Worm (Caenorhabditis elegans): ENCODE results near the gene nmt-1.

Gene nmt-1

DNA sequence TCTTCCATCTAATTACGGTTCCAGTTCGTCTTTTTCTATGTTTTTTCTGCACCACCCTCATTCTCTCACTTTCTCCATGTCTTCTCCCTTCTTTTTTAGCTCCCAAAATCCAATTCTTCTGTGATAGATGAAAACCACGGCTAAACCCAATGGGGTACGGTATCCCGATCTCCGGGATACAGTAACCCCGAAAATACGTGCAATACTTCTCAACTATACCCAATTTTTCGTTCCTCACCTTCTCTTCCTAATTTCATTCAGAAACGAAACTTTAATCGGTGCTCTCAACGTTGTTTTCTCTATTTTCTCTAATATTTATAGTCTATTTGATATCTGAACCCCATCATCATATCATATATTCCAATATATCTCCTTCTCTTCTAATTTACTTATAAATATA, 7.5 kb upstream of the nmt-1 start (continued):
- TF ChIP-seq T26A8.4 (GFP tag; IDR thresholded peaks at IDR 0.05), result 0 out of 2 replicates have a peak, but pooled peaks have one; percentile 52

DNA sequence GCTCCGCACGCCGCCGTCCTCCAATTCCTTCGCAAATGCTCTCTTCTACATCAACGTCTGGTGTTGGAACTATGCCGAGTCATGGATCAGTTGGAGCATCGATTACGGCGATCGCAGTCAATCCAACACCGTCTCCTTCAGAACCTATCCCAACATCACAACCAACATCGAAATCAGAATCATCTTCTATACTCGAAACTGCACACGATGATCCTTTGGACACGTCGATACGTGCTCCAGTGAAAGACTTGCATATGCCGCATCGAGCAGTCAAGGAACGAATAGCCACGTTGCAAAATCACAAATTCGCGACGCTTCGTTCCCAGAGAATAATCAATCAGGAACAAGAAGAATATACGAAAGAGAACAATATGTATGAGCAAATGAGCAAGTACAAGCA, 4.9 kb upstream of the nmt-1 start:
- TF ChIP-seq unc-62 (GFP tag; optimal IDR thresholded peaks at IDR 0.05 in 1 of 2) (peak in 1 of 2 experiments; percentile 71), unc-62 (tag; optimal IDR thresholded peaks at IDR 0.05) (no peak), lsy-2 (tag; optimal IDR thresholded peaks at IDR 0.05) (no peak)

DNA sequence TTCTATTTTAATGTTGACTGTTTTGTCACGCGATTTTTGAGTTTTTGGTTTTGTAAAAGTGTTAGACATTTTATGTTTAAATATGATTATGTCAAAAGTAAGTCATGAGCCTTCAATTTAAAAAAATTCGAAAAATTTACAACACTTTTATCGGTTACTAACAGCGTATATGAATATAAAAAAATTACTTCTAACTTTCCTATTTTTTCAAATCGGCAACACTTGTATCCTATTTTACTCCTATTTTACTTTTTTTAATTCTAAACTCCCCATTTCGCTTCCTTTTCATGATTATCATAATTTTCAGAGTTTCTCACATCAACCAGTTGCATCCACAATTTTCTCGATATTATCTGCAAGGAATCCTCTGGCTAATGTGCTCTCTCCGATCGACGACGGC, 2.2 kb upstream of the nmt-1 start, which contains the start of gene kin-18:
Gene kin-18, plus strand, starts transcription at position 301 of the 400 bp plus-strand sequence.
- TF ChIP-seq aha-1 (tag), result peak; percentile 21
- no peak for TF ChIP-seq F37D6.2 (tag; optimal IDR thresholded peaks at IDR 0.05)
- no peak for TF ChIP-seq hmg-1.1 (GFP tag; IDR thresholded peaks at IDR 0.05)
- no peak for TF ChIP-seq lim-7 (GFP tag; IDR thresholded peaks at IDR 0.05)
- TF ChIP-seq dmd-6 (GFP tag; IDR thresholded peaks at IDR 0.05), result no peak
- TF ChIP-seq zip-2 (tag; optimal IDR thresholded peaks at IDR 0.05), result no peak
- no peak for TF ChIP-seq nhr-25 (tag; optimal IDR thresholded peaks at IDR 0.05; ENCODE audit: borderline replicate concordance, insufficient read depth)

DNA sequence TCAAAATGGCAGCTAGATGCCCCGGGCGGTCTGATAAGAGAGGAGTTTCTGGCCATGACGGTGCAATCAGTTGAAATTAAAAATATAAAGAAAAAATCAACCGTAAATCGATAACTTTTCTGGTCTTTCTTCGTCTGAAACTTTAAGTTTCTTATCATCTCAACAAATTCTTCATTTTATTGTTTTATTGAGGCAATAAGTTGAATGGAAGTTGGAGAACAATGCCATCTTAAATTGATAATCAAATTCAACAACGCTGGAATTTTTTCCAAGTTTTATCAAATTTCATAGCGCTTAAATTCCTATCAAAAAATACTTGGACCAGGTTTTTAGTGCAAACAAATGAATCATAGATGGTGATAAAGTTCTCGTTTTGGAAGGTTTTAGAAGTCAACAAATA, 850 bp upstream of the nmt-1 start:
- TF ChIP-seq attf-4 (tag; optimal IDR thresholded peaks at IDR 0.05) (no peak), vab-7 (GFP tag; IDR thresholded peaks at IDR 0.05) (no peak), dpl-1 (GFP tag; optimal IDR thresholded peaks at IDR 0.05) (no peak), ceh-20 (GFP tag; IDR thresholded peaks at IDR 0.05) (no peak), lin-29 (GFP tag; IDR thresholded peaks at IDR 0.05) (no peak), T20F7.1 (GFP tag; optimal IDR thresholded peaks at IDR 0.05) (peak; percentile 7), lim-7 (GFP tag; IDR thresholded peaks at IDR 0.05) (no peak), hlh-11 (tag; optimal IDR thresholded peaks at IDR 0.05) (peak; percentile 10), lin-15B (tag; optimal IDR thresholded peaks at IDR 0.05) (no peak), dve-1 (tag; optimal IDR thresholded peaks at IDR 0.05; ENCODE audit: insufficient read depth) (peak; percentile 52), D1046.2 (GFP tag; IDR thresholded peaks at IDR 0.05) (no peak), nhr-11 (tag; optimal IDR thresholded peaks at IDR 0.05) (no peak), snpc-1.2 (GFP tag; IDR thresholded peaks at IDR 0.05) (no peak), nhr-6 (tag; optimal IDR thresholded peaks at IDR 0.05) (no peak), nhr-28 (tag; optimal IDR thresholded peaks at IDR 0.05) (peak; percentile 40), madf-5 (GFP tag; IDR thresholded peaks at IDR 0.05) (no peak), egl-43 (GFP tag; IDR thresholded peaks at IDR 0.05) (no peak), zag-1 (tag; optimal IDR thresholded peaks at IDR 0.05) (no peak), spr-1 (tag; optimal IDR thresholded peaks at IDR 0.05) (no peak), jun-1 (tag; optimal IDR thresholded peaks at IDR 0.05) (no peak), madf-9 (GFP tag; conservative IDR thresholded peaks at IDR 0.05) (no peak), nhr-77 (tag; optimal IDR thresholded peaks at IDR 0.05) (no peak), ztf-7 (tag; optimal IDR thresholded peaks at IDR 0.05) (no peak), ceh-28 (tag; optimal IDR thresholded peaks at IDR 0.05) (no peak), nhr-48 (tag; optimal IDR thresholded peaks at IDR 0.05) (peak; percentile 24), php-3 (GFP tag; IDR thresholded peaks at IDR 0.05) (peak; percentile 96), nhr-42 (GFP tag; IDR thresholded peaks at IDR 0.05) (no peak), nhr-25 (tag; optimal IDR thresholded peaks at IDR 0.05; ENCODE audit: borderline replicate concordance, insufficient read depth) (no peak), F44E2.7 (GFP tag; IDR thresholded peaks at IDR 0.05) (no peak), lin-39 (tag; optimal IDR thresholded peaks at IDR 0.05) (no peak), ceh-62 (tag; optimal IDR thresholded peaks at IDR 0.05) (no peak), daf-8 (GFP tag; IDR thresholded peaks at IDR 0.05) (no peak), unc-130 (GFP tag; optimal IDR thresholded peaks at IDR 0.05) (no peak), Y48G9A.11 (GFP tag; IDR thresholded peaks at IDR 0.05) (no peak), mep-1 (tag; optimal IDR thresholded peaks at IDR 0.05) (peak; percentile 55), mdl-1 (tag; optimal IDR thresholded peaks at IDR 0.05) (no peak), nhr-102 (tag; optimal IDR thresholded peaks at IDR 0.05) (no peak), pha-4 (GFP tag; IDR thresholded peaks at IDR 0.05) (0 out of 2 replicates have a peak, but pooled peaks have one; percentile 16), pha-4 (tag; optimal IDR thresholded peaks at IDR 0.05) (no peak)
